Worm (Caenorhabditis elegans) whole organism, L4/young adult: ENCODE measurements around the gene Y54F10BM.20.

ENCODE experiments used
- W03F9.2 ChIP-seq: fragments of 150-350 bp; optimal IDR thresholded peaks from 2 replicates; lab custom pipeline; 2014; ENCODE audit warnings: missing biosample characterization, missing genetic modification characterization
- dao-5 ChIP-seq: sonication (generic microtip); optimal IDR thresholded peaks from 2 replicates; lab custom pipeline; 2016; ENCODE audit warnings: missing genotype, missing genetic modification characterization, moderate library complexity, missing compliant biosample characterization
- him-1 ChIP-seq: sonication (generic microtip); optimal IDR thresholded peaks from 2 replicates; lab custom pipeline; 2016; ENCODE audit warnings: missing genotype, missing genetic modification reagents, missing genetic modification characterization, missing compliant biosample characterization

DNA sequence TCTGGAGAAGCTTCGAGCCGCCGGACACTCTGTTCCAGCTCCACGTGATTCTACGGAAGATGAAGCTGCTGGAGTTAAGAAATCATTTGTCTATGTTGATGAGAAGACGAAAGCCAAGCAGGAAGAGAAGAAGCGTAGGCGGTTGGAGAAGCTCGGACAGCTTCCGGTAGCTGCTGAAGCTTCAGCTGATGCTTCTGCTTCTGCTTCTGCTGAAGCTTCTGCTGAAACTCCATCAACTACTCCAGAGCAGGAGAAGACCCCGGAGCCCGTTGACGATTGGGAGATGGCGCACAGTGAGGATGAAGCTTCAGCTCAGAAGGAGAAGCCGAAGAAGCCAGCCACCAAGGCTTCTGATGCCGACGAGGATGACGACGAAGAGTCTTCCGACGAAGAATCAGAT, 8.4 kb downstream of the Y54F10BM.20 start:
- TF ChIP-seq him-1 (no peak), W03F9.2 (tag; lab: Kevin White, UChicago) (no peak), dao-5 (tag; lab: Kevin White, UChicago) (no peak)
